Fruit fly (Drosophila melanogaster): Measurements from ENCODE around the gene CG34130.

The CG34130 gene

dm6 chr3R:26172040-26172439, 17.7 kb downstream of the CG34130 start (continued):
- TF ChIP-seq D (optimal IDR thresholded peaks at IDR 0.05) (no peak), D (GFP tag; optimal IDR thresholded peaks at IDR 0.05) (peak; percentile 16), CG34376 (GFP tag; optimal IDR thresholded peaks at IDR 0.05) (peak; percentile 38), CG8281 (tag; optimal IDR thresholded peaks at IDR 0.05) (peak; percentile 20), CG17385 (GFP tag; optimal IDR thresholded peaks at IDR 0.05) (peak; percentile 18), hth (optimal IDR thresholded peaks at IDR 0.05) (no peak), CG1233 (GFP tag; optimal IDR thresholded peaks at IDR 0.05) (peak; percentile 19), klu (GFP tag; IDR thresholded peaks at IDR 0.05) (no peak), CG4424 (GFP tag; optimal IDR thresholded peaks at IDR 0.05) (peak; percentile 43), p53 (GFP tag; optimal IDR thresholded peaks at IDR 0.05) (no peak), CG2199 (GFP tag; IDR thresholded peaks at IDR 0.05) (no peak), pfk (GFP tag; optimal IDR thresholded peaks at IDR 0.05) (no peak), bbx (GFP tag; IDR thresholded peaks at IDR 0.05; ENCODE audit: partially characterized antibody) (no peak), gro (GFP tag; optimal IDR thresholded peaks at IDR 0.05) (peak; percentile 48), CG1529 (GFP tag; optimal IDR thresholded peaks at IDR 0.05) (no peak), unc-4 (GFP tag; IDR thresholded peaks at IDR 0.05; ENCODE audit: partially characterized antibody) (no peak), Pdp1 (GFP tag; optimal IDR thresholded peaks at IDR 0.05) (peak in 1 of 2 experiments; percentile 50), CG8765 (GFP tag; IDR thresholded peaks at IDR 0.05) (no peak), Rfx (GFP tag; IDR thresholded peaks at IDR 0.05) (no peak; the same call in 1 of the 2 replicates), CG17802 (tag; optimal IDR thresholded peaks at IDR 0.05) (peak; percentile 4), dmrt99B (tag; optimal IDR thresholded peaks at IDR 0.05) (peak; percentile 76), CG17361 (GFP tag; IDR thresholded peaks at IDR 0.05) (no peak), CG10274 (GFP tag; optimal IDR thresholded peaks at IDR 0.05) (no peak), CG42726 (GFP tag; IDR thresholded peaks at IDR 0.05; ENCODE audit: partially characterized antibody) (no peak), CkIIα-i1 (GFP tag; IDR thresholded peaks at IDR 0.05) (no peak), fd3F (GFP tag; optimal IDR thresholded peaks at IDR 0.05) (no peak), gsb-n (tag; optimal IDR thresholded peaks at IDR 0.05) (no peak), gfzf (GFP tag; optimal IDR thresholded peaks at IDR 0.05) (no peak), toy (GFP tag; IDR thresholded peaks at IDR 0.05) (no peak), amos (GFP tag; IDR thresholded peaks at IDR 0.05; ENCODE audit: partially characterized antibody) (no peak), CG16779 (GFP tag; IDR thresholded peaks at IDR 0.05) (no peak), CG7745 (tag; optimal IDR thresholded peaks at IDR 0.05) (no peak), Myb (GFP tag; optimal IDR thresholded peaks at IDR 0.05) (peak; percentile 27), CG9797 (GFP tag; optimal IDR thresholded peaks at IDR 0.05) (no peak), CG1602 (GFP tag; optimal IDR thresholded peaks at IDR 0.05) (no peak), NFAT (GFP tag; IDR thresholded peaks at IDR 0.05) (no peak), Sox100B (GFP tag; optimal IDR thresholded peaks at IDR 0.05) (peak; percentile 46), gt (GFP tag; IDR thresholded peaks at IDR 0.05) (no peak), Dip3 (GFP tag; optimal IDR thresholded peaks at IDR 0.05) (peak; percentile 31), ab (GFP tag; optimal IDR thresholded peaks at IDR 0.05) (no peak), CG16863 (GFP tag; optimal IDR thresholded peaks at IDR 0.05) (no peak), E2f1 (GFP tag; IDR thresholded peaks at IDR 0.05) (0 out of 2 replicates have a peak, but pooled peaks have one; percentile 41), Med (GFP tag) (no peak), CG4328 (GFP tag; optimal IDR thresholded peaks at IDR 0.05) (peak; percentile 12), hkb (optimal IDR thresholded peaks at IDR 0.05) (no peak), hkb (GFP tag; IDR thresholded peaks at IDR 0.05) (peak; percentile 84), NC2α (GFP tag; optimal IDR thresholded peaks at IDR 0.05) (no peak), CG13424 (tag; optimal IDR thresholded peaks at IDR 0.05) (peak; percentile 40), cwo (GFP tag; optimal IDR thresholded peaks at IDR 0.05) (peak; percentile 69), vfl (GFP tag; optimal IDR thresholded peaks at IDR 0.05) (no peak), zen (tag; optimal IDR thresholded peaks at IDR 0.05) (no peak), Neu2 (GFP tag; optimal IDR thresholded peaks at IDR 0.05; ENCODE audit: borderline replicate concordance) (no peak)

All from whole organism, embryonic.